Worm (Caenorhabditis elegans) whole organism, L4 larva: Measurements from ENCODE around the gene sre-1.

ENCODE experiments used
- F37D6.2 ChIP-seq: sonication (generic microtip); optimal IDR thresholded peaks from 2 replicates; lab custom pipeline; 2016; ENCODE audit warnings: mild to moderate bottlenecking, missing genetic modification characterization, missing compliant biosample characterization
- R02D3.7 ChIP-seq: fragments of 150-350 bp; sonication (generic microtip); optimal IDR thresholded peaks from 3 replicates; lab custom pipeline; 2014; ENCODE audit warnings: missing biosample characterization, missing genetic modification characterization
- T20F7.1 ChIP-seq: fragments of 200-800 bp; sonication (Bioruptor generic); optimal IDR thresholded peaks from 2 replicates; lab custom pipeline; 2018; ENCODE audit warnings: mild to moderate bottlenecking, missing genetic modification characterization, missing compliant biosample characterization
- Y105C5A.15 ChIP-seq: fragments of 200-800 bp; sonication (Bioruptor generic); IDR thresholded peaks from 2 replicates; pipeline ENCODE4 v1.3.6; 2022; ENCODE audit warnings: missing genetic modification characterization, missing compliant biosample characterization
- Y5F2A.4 ChIP-seq: fragments of 200-800 bp; sonication (Bioruptor generic); optimal IDR thresholded peaks from 2 replicates; lab custom pipeline; 2018; ENCODE audit warnings: mild to moderate bottlenecking, missing genetic modification characterization, missing compliant biosample characterization
- ZK337.2 ChIP-seq: fragments of 200-800 bp; sonication (Bioruptor generic); IDR thresholded peaks from 2 replicates; pipeline ENCODE4 v1.3.6; 2022; ENCODE audit warnings: missing genetic modification reagents, missing genetic modification characterization, missing compliant biosample characterization
- ZK546.5 ChIP-seq, 2 experiments: sonication (generic microtip); optimal IDR thresholded peaks; 2 replicates each; lab custom pipeline; 2017; ENCODE audit warnings: missing biosample characterization in 2 of 2, missing genetic modification characterization in 2 of 2
- aha-1 ChIP-seq: fragments of 150-350 bp; peaks from one replicate; lab custom pipeline; 2014; ENCODE audit warnings: missing biosample characterization, missing genetic modification characterization
- attf-4 ChIP-seq: sonication (generic microtip); optimal IDR thresholded peaks from 3 replicates; lab custom pipeline; 2017; ENCODE audit warnings: missing biosample characterization, missing genetic modification characterization
- ceh-44 ChIP-seq: fragments of 200-800 bp; sonication (Bioruptor generic); IDR thresholded peaks from 2 replicates; pipeline ENCODE4 v1.3.6; 2022; ENCODE audit warnings: missing genetic modification reagents, missing genetic modification characterization, missing compliant biosample characterization
- ces-1 ChIP-seq: fragments of 150-350 bp; sonication (generic microtip); optimal IDR thresholded peaks from 4 replicates; lab custom pipeline; 2014; ENCODE audit warnings: missing biosample characterization, missing genetic modification reagents, missing genetic modification characterization
- cey-2 ChIP-seq: sonication (generic microtip); optimal IDR thresholded peaks from 3 replicates; lab custom pipeline; 2017; ENCODE audit warnings: missing genetic modification characterization, mild to moderate bottlenecking, missing compliant biosample characterization, antibody characterized with exemption, borderline replicate concordance; ENCODE audit not compliant: insufficient read depth
- daf-12 ChIP-seq: fragments of 150-350 bp; optimal IDR thresholded peaks from 2 replicates; lab custom pipeline; 2014; ENCODE audit warnings: missing biosample characterization, missing genetic modification reagents, missing genetic modification characterization
- daf-16 ChIP-seq, 3 experiments: sonication (generic microtip); optimal IDR thresholded peaks; 2 replicates each; lab custom pipeline; 2016 to 2017; ENCODE audit warnings: missing genetic modification characterization in 3 of 3, missing genetic modification reagents in 3 of 3, mild to moderate bottlenecking in 2 of 3, missing compliant biosample characterization in 2 of 3, missing biosample characterization in 1 of 3, moderate library complexity in 1 of 3
- dmd-9 ChIP-seq: fragments of 200-800 bp; sonication (Bioruptor generic); IDR thresholded peaks from 2 replicates; pipeline ENCODE4 v1.3.6; 2022; ENCODE audit warnings: missing genetic modification reagents, missing genetic modification characterization, missing compliant biosample characterization
- dpl-1 ChIP-seq: fragments of 150-350 bp; optimal IDR thresholded peaks from 2 replicates; lab custom pipeline; 2014; ENCODE audit warnings: missing biosample characterization, missing genetic modification reagents, missing genetic modification characterization
- dve-1 ChIP-seq: sonication (generic microtip); optimal IDR thresholded peaks from 2 replicates; lab custom pipeline; 2017; ENCODE audit warnings: antibody characterized with exemption, mild to moderate bottlenecking, missing genetic modification characterization, missing compliant biosample characterization; ENCODE audit not compliant: insufficient read depth
- egl-43 ChIP-seq: fragments of 200-800 bp; sonication (Bioruptor generic); IDR thresholded peaks from 2 replicates; pipeline ENCODE4 v1.3.6; 2022; ENCODE audit warnings: missing genetic modification reagents, missing genetic modification characterization, missing compliant biosample characterization
- gei-8 ChIP-seq: fragments of 200-800 bp; sonication (Bioruptor generic); optimal IDR thresholded peaks from 2 replicates; lab custom pipeline; 2018; ENCODE audit warnings: mild to moderate bottlenecking, missing genetic modification characterization, missing compliant biosample characterization
- hlh-11 ChIP-seq: fragments of 200-800 bp; sonication (Bioruptor generic); optimal IDR thresholded peaks from 2 replicates; lab custom pipeline; 2018; ENCODE audit warnings: mild to moderate bottlenecking, missing genetic modification characterization, missing compliant biosample characterization
- hlh-30 ChIP-seq: sonication (generic microtip); optimal IDR thresholded peaks from 2 replicates; lab custom pipeline; 2017; ENCODE audit warnings: antibody characterized with exemption, mild to moderate bottlenecking, missing genetic modification characterization, missing compliant biosample characterization; ENCODE audit not compliant: insufficient read depth
- lin-1 ChIP-seq: fragments of 200-800 bp; sonication (Bioruptor generic); IDR thresholded peaks from 2 replicates; pipeline ENCODE4 v1.3.6; 2022; ENCODE audit warnings: missing genetic modification reagents, missing genetic modification characterization, missing compliant biosample characterization
- lin-39 ChIP-seq: fragments of 150-350 bp; optimal IDR thresholded peaks from 2 replicates; lab custom pipeline; 2014; ENCODE audit warnings: missing biosample characterization, missing genetic modification reagents, missing genetic modification characterization
- lir-3 ChIP-seq: sonication (generic microtip); optimal IDR thresholded peaks from 2 replicates; lab custom pipeline; 2016; ENCODE audit warnings: mild to moderate bottlenecking, missing genetic modification characterization, missing compliant biosample characterization
- lsy-2 ChIP-seq, 2 experiments: fragments of 150-350 bp in 1 of 2; sonication (generic microtip) in 1 of 2; optimal IDR thresholded peaks; 2 replicates each; lab custom pipeline; 2014 to 2017; ENCODE audit warnings: missing biosample characterization in 2 of 2, missing genetic modification characterization in 2 of 2
- madf-5 ChIP-seq, 2 experiments: fragments of 200-800 bp; sonication (Bioruptor generic); IDR thresholded peaks; 2 replicates each; pipeline ENCODE4 v1.3.6; 2022; ENCODE audit warnings: missing compliant biosample characterization in 2 of 2, missing genetic modification characterization in 2 of 2
- mep-1 ChIP-seq: fragments of 150-350 bp; sonication (generic microtip); optimal IDR thresholded peaks from 3 replicates; lab custom pipeline; 2014; ENCODE audit warnings: missing biosample characterization, missing genetic modification characterization
- mes-2 ChIP-seq: sonication (generic microtip); optimal IDR thresholded peaks from 2 replicates; lab custom pipeline; 2016; ENCODE audit warnings: missing genotype, mild to moderate bottlenecking, missing genetic modification characterization, missing compliant biosample characterization; ENCODE audit not compliant: poor library complexity, severe bottlenecking
- nhr-102 ChIP-seq: sonication (generic microtip); optimal IDR thresholded peaks from 2 replicates; lab custom pipeline; 2016; ENCODE audit warnings: mild to moderate bottlenecking, missing genetic modification characterization, moderate library complexity, missing compliant biosample characterization
- nhr-28 ChIP-seq: fragments of 150-350 bp; optimal IDR thresholded peaks from 2 replicates; lab custom pipeline; 2014; ENCODE audit warnings: missing biosample characterization, missing genetic modification characterization
- nhr-41 ChIP-seq: fragments of 200-800 bp; sonication (Bioruptor generic); IDR thresholded peaks from 2 replicates; pipeline ENCODE4 v1.3.6; 2022; ENCODE audit warnings: missing genetic modification reagents, missing genetic modification characterization, missing compliant biosample characterization
- nhr-48 ChIP-seq: sonication (generic microtip); optimal IDR thresholded peaks from 2 replicates; lab custom pipeline; 2016; ENCODE audit warnings: mild to moderate bottlenecking, missing genetic modification characterization, missing compliant biosample characterization
- nhr-76 ChIP-seq: fragments of 150-350 bp; optimal IDR thresholded peaks from 2 replicates; lab custom pipeline; 2014; ENCODE audit warnings: missing biosample characterization, missing genetic modification characterization
- rbr-2 ChIP-seq: sonication (generic microtip); optimal IDR thresholded peaks from 2 replicates; lab custom pipeline; 2016; ENCODE audit warnings: missing genotype, missing genetic modification characterization, missing compliant biosample characterization
- skn-1 ChIP-seq: fragments of 150-350 bp; optimal IDR thresholded peaks from 2 replicates; lab custom pipeline; 2014; ENCODE audit warnings: missing biosample characterization, missing genetic modification characterization
- snpc-1.2 ChIP-seq: fragments of 200-800 bp; sonication (Bioruptor generic); IDR thresholded peaks from 2 replicates; pipeline ENCODE4 v1.3.6; 2022; ENCODE audit warnings: missing genetic modification reagents, missing genetic modification characterization, missing compliant biosample characterization
- unc-39 ChIP-seq: sonication (generic microtip); optimal IDR thresholded peaks from 2 replicates; lab custom pipeline; 2017; ENCODE audit warnings: missing biosample characterization, missing genetic modification characterization
- unc-62 ChIP-seq, 3 experiments: fragments of 150-350 bp in 1 of 3; sonication (generic microtip); optimal IDR thresholded peaks in 2 of 3; peaks in 1 of 3; 1 replicate in 1 of 3; 2 replicates in 2 of 3; lab custom pipeline; 2014 to 2017; ENCODE audit warnings: missing biosample characterization in 3 of 3, missing genetic modification characterization in 3 of 3, missing genetic modification reagents in 3 of 3, missing genotype in 1 of 3
- zag-1 ChIP-seq: fragments of 150-350 bp; optimal IDR thresholded peaks from 2 replicates; lab custom pipeline; 2014; ENCODE audit warnings: missing biosample characterization, missing genetic modification characterization
- zfp-2 ChIP-seq: sonication (generic microtip); optimal IDR thresholded peaks from 2 replicates; lab custom pipeline; 2016; ENCODE audit warnings: mild to moderate bottlenecking, missing genetic modification characterization, missing compliant biosample characterization
- zip-11 ChIP-seq: fragments of 200-800 bp; sonication (Bioruptor generic); IDR thresholded peaks from 2 replicates; pipeline ENCODE4 v1.3.6; 2022; ENCODE audit warnings: missing genetic modification characterization, missing compliant biosample characterization

Gene sre-1

DNA sequence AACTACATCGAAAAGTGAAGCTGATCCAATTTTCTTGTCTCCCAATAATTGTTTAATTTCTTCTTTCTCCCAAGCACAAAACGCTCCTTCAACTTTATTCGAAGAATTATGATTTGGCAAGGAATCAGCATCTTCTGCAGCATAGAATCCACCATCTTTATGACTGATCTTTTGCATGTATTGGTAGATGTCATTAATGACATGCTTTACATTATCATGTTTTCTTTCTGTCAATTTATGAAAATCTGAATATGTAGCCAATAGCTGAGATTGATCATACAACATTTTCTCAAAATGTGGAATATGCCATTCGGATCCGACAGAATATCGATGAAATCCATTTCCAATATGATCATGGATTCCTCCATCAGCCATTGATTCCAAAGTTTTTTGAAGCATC, 12.3 kb upstream of the sre-1 start:
- TF ChIP-seq lir-3 (tag; lab: Kevin White, UChicago) = no peak
- no peak for TF ChIP-seq unc-39 (tag; lab: Kevin White, UChicago)
- TF ChIP-seq unc-62 (GFP tag; optimal IDR thresholded peaks at IDR 0.05 in 1 of 2; lab: Kevin White, UChicago) = peak in 1 of 2 experiments; percentile 95
- TF ChIP-seq unc-62 (tag; optimal IDR thresholded peaks at IDR 0.05; lab: Kevin White, UChicago) = no peak

- TF ChIP-seq R02D3.7 (no peak), unc-62 (GFP tag; optimal IDR thresholded peaks at IDR 0.05 in 1 of 2; lab: Kevin White, UChicago) (peak in 1 of 2 experiments; percentile 1), unc-62 (tag; optimal IDR thresholded peaks at IDR 0.05; lab: Kevin White, UChicago) (no peak)
These were observed 11.1 kb upstream of the sre-1 start, which contains the start of gene B0495.5 for ce11 chrII:7698406-7698805. Gene B0495.5, minus strand, starts transcription at chrII:7698506.

ce11 chrII:7699009-7699408, 10.5 kb upstream of the sre-1 start, which contains the start of the genes moa-2 and cdk-11.1:
Gene moa-2, minus strand, starts transcription at chrII:7699033.
Gene cdk-11.1, plus strand, starts transcription at chrII:7699235.
- TF ChIP-seq daf-16 (GFP tag; optimal IDR thresholded peaks at IDR 0.05; lab: Kevin White, UChicago) (no peak), daf-16 (tag; optimal IDR thresholded peaks at IDR 0.05; lab: Kevin White, UChicago) (peak; percentile 5), hlh-30 (tag; lab: Kevin White, UChicago) (peak; percentile 69), lin-1 (GFP tag; lab: Robert Waterston, UW) (no peak), nhr-41 (no peak), skn-1 (no peak), T20F7.1 (GFP tag; lab: Kevin White, UChicago) (no peak), lsy-2 (tag; optimal IDR thresholded peaks at IDR 0.05; lab: Kevin White, UChicago) (peak in 1 of 2 experiments; percentile 97), lin-39 (tag; lab: Kevin White, UChicago) (no peak), F37D6.2 (no peak), dpl-1 (GFP tag; lab: Kevin White, UChicago) (no peak), mes-2 (tag; lab: Kevin White, UChicago) (peak; percentile 61)
- TF ChIP-seq, all 104 proteins: peak for 4

- TF ChIP-seq zag-1 = no peak
- TF ChIP-seq aha-1 (tag; lab: Kevin White, UChicago) = peak; percentile 94
- no peak for TF ChIP-seq egl-43 (GFP tag; lab: Robert Waterston, UW)
- no peak for TF ChIP-seq R02D3.7
- TF ChIP-seq, all 104 proteins: peak for 1
These were observed 5.1 kb upstream of the sre-1 start for ce11 chrII:7704387-7704786.

DNA sequence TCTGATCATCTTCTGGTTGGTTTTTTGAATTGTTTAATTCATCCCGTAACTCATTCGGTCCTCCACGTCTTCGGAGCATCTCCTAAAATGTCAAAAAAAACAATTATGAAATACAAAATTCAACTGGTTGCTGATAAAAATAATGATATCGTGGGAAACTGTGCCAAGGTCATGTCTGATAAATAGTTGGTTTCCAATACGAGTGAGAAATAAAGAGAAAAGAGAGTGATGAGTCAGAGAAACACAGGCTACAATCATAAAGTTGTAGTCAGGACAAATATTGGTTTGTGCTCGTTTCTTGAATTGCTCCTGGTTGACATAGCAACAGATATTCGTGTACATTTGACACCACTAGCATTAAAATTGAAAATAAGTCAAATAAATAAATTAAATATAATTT, 4.4 kb upstream of the sre-1 start, which contains the start of gene B0495.7:
Gene B0495.7 (minus strand): TSS at position 82 of the 400 bp plus-strand sequence.
- no peak for TF ChIP-seq Y5F2A.4
- TF ChIP-seq dve-1 (tag; lab: Kevin White, UChicago) = peak; percentile 44
- no peak for TF ChIP-seq T20F7.1 (GFP tag; lab: Kevin White, UChicago)
- TF ChIP-seq nhr-76 (tag; lab: Kevin White, UChicago) = no peak
- no peak for TF ChIP-seq egl-43 (GFP tag; lab: Robert Waterston, UW)
- no peak for TF ChIP-seq unc-62 (GFP tag; optimal IDR thresholded peaks at IDR 0.05 in 1 of 2; lab: Kevin White, UChicago)
- no peak for TF ChIP-seq unc-62 (tag; optimal IDR thresholded peaks at IDR 0.05; lab: Kevin White, UChicago)
- peak; percentile 93 for TF ChIP-seq nhr-28 (tag; lab: Kevin White, UChicago)
- TF ChIP-seq ZK337.2 (GFP tag; lab: Robert Waterston, UW) = no peak
- peak; percentile 11 for TF ChIP-seq nhr-102 (tag; lab: Kevin White, UChicago)
- no peak for TF ChIP-seq madf-5 (GFP tag; IDR thresholded peaks at IDR 0.05; lab: Robert Waterston, UW)
- no peak for TF ChIP-seq daf-16 (GFP tag; optimal IDR thresholded peaks at IDR 0.05; lab: Kevin White, UChicago)
- TF ChIP-seq daf-16 (tag; optimal IDR thresholded peaks at IDR 0.05; lab: Kevin White, UChicago) = peak; percentile 72
- TF ChIP-seq attf-4 (tag; lab: Kevin White, UChicago) = no peak
- TF ChIP-seq zip-11 (GFP tag; lab: Robert Waterston, UW) = no peak
- no peak for TF ChIP-seq zfp-2 (tag; lab: Kevin White, UChicago)
- no peak for TF ChIP-seq Y105C5A.15 (GFP tag; lab: Robert Waterston, UW)
- no peak for TF ChIP-seq nhr-48 (tag; lab: Kevin White, UChicago)
- TF ChIP-seq hlh-11 (tag; lab: Kevin White, UChicago) = peak; percentile 48
- TF ChIP-seq ZK546.5 (tag; optimal IDR thresholded peaks at IDR 0.05; lab: Kevin White, UChicago) = no peak
- no peak for TF ChIP-seq gei-8 (GFP tag; lab: Kevin White, UChicago)
- no peak for TF ChIP-seq ceh-44 (GFP tag; lab: Robert Waterston, UW)
- TF ChIP-seq dmd-9 (GFP tag; lab: Robert Waterston, UW) = no peak
- no peak for TF ChIP-seq cey-2 (tag; lab: Kevin White, UChicago)
- TF ChIP-seq daf-12 (tag; lab: Kevin White, UChicago) = no peak
- TF ChIP-seq mep-1 (tag; lab: Kevin White, UChicago) = no peak
- TF ChIP-seq rbr-2 = no peak
- no peak for TF ChIP-seq lin-39 (tag; lab: Kevin White, UChicago)
- TF ChIP-seq ces-1 = no peak
- no peak for TF ChIP-seq snpc-1.2 (GFP tag; lab: Robert Waterston, UW)
